Worm (Caenorhabditis elegans) whole organism, early embryonic: ENCODE measurements around the gene dmsr-11.

Experiments
- B0310.2 ChIP-seq: sonication (generic microtip); optimal IDR thresholded peaks from 2 replicates; lab custom pipeline; 2016; ENCODE audit warnings: mild to moderate bottlenecking, missing genetic modification characterization, missing compliant biosample characterization
- F13C5.2 ChIP-seq: sonication (generic microtip); optimal IDR thresholded peaks from 2 replicates; lab custom pipeline; 2017; ENCODE audit warnings: mild to moderate bottlenecking, missing genetic modification characterization, inconsistent platforms, missing compliant biosample characterization
- aly-1 ChIP-seq: sonication (generic microtip); optimal IDR thresholded peaks from 2 replicates; lab custom pipeline; 2016; ENCODE audit warnings: missing genetic modification characterization, missing compliant biosample characterization
- ama-1 ChIP-seq: fragments of 150-350 bp; optimal IDR thresholded peaks from 2 replicates; lab custom pipeline; 2014
- ceh-13 ChIP-seq: fragments of 200-800 bp; sonication (Bioruptor generic); optimal IDR thresholded peaks from 2 replicates; lab custom pipeline; 2018; ENCODE audit warnings: mild to moderate bottlenecking, missing genetic modification characterization, missing compliant biosample characterization
- ceh-36 ChIP-seq: sonication (generic microtip); optimal IDR thresholded peaks from 2 replicates; lab custom pipeline; 2016; ENCODE audit warnings: missing genetic modification characterization, inconsistent platforms, missing compliant biosample characterization
- ets-7 ChIP-seq: sonication (generic microtip); optimal IDR thresholded peaks from 2 replicates; lab custom pipeline; 2016; ENCODE audit warnings: missing genotype, missing genetic modification characterization, missing compliant biosample characterization
- flt-1 ChIP-seq: fragments of 200-800 bp; sonication (Bioruptor generic); IDR thresholded peaks from 2 replicates; pipeline ENCODE4 v1.3.6; 2022; ENCODE audit warnings: missing genetic modification characterization, missing compliant biosample characterization
- hmbx-1 ChIP-seq: sonication (generic microtip); optimal IDR thresholded peaks from 2 replicates; lab custom pipeline; 2016; ENCODE audit warnings: mild to moderate bottlenecking, missing genetic modification characterization, missing compliant biosample characterization
- hmg-4 ChIP-seq: fragments of 200-800 bp; sonication (Bioruptor generic); optimal IDR thresholded peaks from 2 replicates; lab custom pipeline; 2018; ENCODE audit warnings: mild to moderate bottlenecking, missing genetic modification characterization, missing compliant biosample characterization
- hnd-1 ChIP-seq: sonication (generic microtip); optimal IDR thresholded peaks from 2 replicates; lab custom pipeline; 2016; ENCODE audit warnings: missing genetic modification characterization, missing compliant biosample characterization
- pes-1 ChIP-seq: fragments of 200-800 bp; sonication (Bioruptor generic); IDR thresholded peaks from 2 replicates; pipeline ENCODE4 v1.3.6; 2022; ENCODE audit warnings: missing genetic modification reagents, missing genetic modification characterization, missing compliant biosample characterization
- scrt-1 ChIP-seq: fragments of 200-800 bp; sonication (Bioruptor generic); IDR thresholded peaks from 2 replicates; pipeline ENCODE4 v1.3.6; 2022; ENCODE audit warnings: missing genetic modification characterization, missing compliant biosample characterization
- sea-1 ChIP-seq: fragments of 200-800 bp; sonication (Bioruptor generic); conservative IDR thresholded peaks from 2 replicates; pipeline ENCODE4 v1.3.6; 2022; ENCODE audit warnings: missing genetic modification characterization, missing compliant biosample characterization
- tbx-11 ChIP-seq: fragments of 200-800 bp; sonication (Bioruptor generic); IDR thresholded peaks from 2 replicates; pipeline ENCODE4 v1.3.6; 2022; ENCODE audit warnings: missing genetic modification characterization, missing compliant biosample characterization
- tbx-37 ChIP-seq: fragments of 200-800 bp; sonication (Bioruptor generic); conservative IDR thresholded peaks from 2 replicates; pipeline ENCODE4 v1.3.6; 2022; ENCODE audit warnings: missing genetic modification reagents, missing genetic modification characterization, missing compliant biosample characterization
- tra-4 ChIP-seq: sonication (generic microtip); optimal IDR thresholded peaks from 2 replicates; lab custom pipeline; 2017; ENCODE audit warnings: missing genetic modification characterization, missing compliant biosample characterization

dmsr-11 gene

ce11 chrV:6819812-6820211 is 15.9 kb upstream of the dmsr-11 start, which contains the start of gene dmsr-13:
Gene dmsr-13, minus strand, starts transcription at chrV:6819912.
- TF ChIP-seq tra-4 (no peak), flt-1 (GFP tag; lab: Robert Waterston, UW) (no peak), pes-1 (GFP tag; lab: Robert Waterston, UW) (no peak), hmbx-1 (no peak), ama-1 (lab: Kevin White, UChicago) (no peak), ceh-36 (tag; lab: Kevin White, UChicago) (no peak), ets-7 (tag; lab: Kevin White, UChicago) (no peak), scrt-1 (GFP tag; lab: Robert Waterston, UW) (no peak), F13C5.2 (tag; lab: Kevin White, UChicago) (no peak), hmg-4 (GFP tag; lab: Kevin White, UChicago) (no peak), ceh-13 (no peak), sea-1 (GFP tag; lab: Robert Waterston, UW) (no peak), tbx-11 (GFP tag; lab: Robert Waterston, UW) (no peak), aly-1 (tag; lab: Kevin White, UChicago) (no peak)

ce11 chrV:6817184-6817583 is 13.3 kb upstream of the dmsr-11 start, which contains the start of gene dmsr-14:
Gene dmsr-14, minus strand, starts transcription at chrV:6817284.
- TF ChIP-seq ceh-13 = no peak

ce11 chrV:6813862-6814261 is 10.0 kb upstream of the dmsr-11 start:
- no peak for TF ChIP-seq scrt-1 (GFP tag; lab: Robert Waterston, UW)
- TF ChIP-seq pes-1 (GFP tag; lab: Robert Waterston, UW) = no peak
- no peak for TF ChIP-seq tra-4
- no peak for TF ChIP-seq hmg-4 (GFP tag; lab: Kevin White, UChicago)
- no peak for TF ChIP-seq flt-1 (GFP tag; lab: Robert Waterston, UW)

- no peak for TF ChIP-seq tbx-11 (GFP tag; lab: Robert Waterston, UW)
- TF ChIP-seq scrt-1 (GFP tag; lab: Robert Waterston, UW) = no peak
- TF ChIP-seq tbx-37 (GFP tag; lab: Robert Waterston, UW) = no peak
- no peak for TF ChIP-seq F13C5.2 (tag; lab: Kevin White, UChicago)
- TF ChIP-seq hmg-4 (GFP tag; lab: Kevin White, UChicago) = no peak
- TF ChIP-seq hnd-1 (tag; lab: Kevin White, UChicago) = no peak
- no peak for TF ChIP-seq sea-1 (GFP tag; lab: Robert Waterston, UW)
- TF ChIP-seq hmbx-1 = no peak
- no peak for TF ChIP-seq aly-1 (tag; lab: Kevin White, UChicago)
- no peak for TF ChIP-seq ets-7 (tag; lab: Kevin White, UChicago)
- TF ChIP-seq pes-1 (GFP tag; lab: Robert Waterston, UW) = no peak
- TF ChIP-seq ama-1 (lab: Kevin White, UChicago) = no peak
- no peak for TF ChIP-seq tra-4
- TF ChIP-seq flt-1 (GFP tag; lab: Robert Waterston, UW) = no peak
- no peak for TF ChIP-seq ceh-13
These were observed 8.0 kb upstream of the dmsr-11 start for ce11 chrV:6811863-6812262.

- TF ChIP-seq ceh-36 (tag; lab: Kevin White, UChicago) = no peak
- no peak for TF ChIP-seq sea-1 (GFP tag; lab: Robert Waterston, UW)
- no peak for TF ChIP-seq scrt-1 (GFP tag; lab: Robert Waterston, UW)
- no peak for TF ChIP-seq hnd-1 (tag; lab: Kevin White, UChicago)
- no peak for TF ChIP-seq B0310.2 (tag; lab: Kevin White, UChicago)
- TF ChIP-seq pes-1 (GFP tag; lab: Robert Waterston, UW) = no peak
- TF ChIP-seq ama-1 (lab: Kevin White, UChicago) = no peak
- no peak for TF ChIP-seq F13C5.2 (tag; lab: Kevin White, UChicago)
- no peak for TF ChIP-seq hmg-4 (GFP tag; lab: Kevin White, UChicago)
- TF ChIP-seq ets-7 (tag; lab: Kevin White, UChicago) = no peak
- no peak for TF ChIP-seq tbx-11 (GFP tag; lab: Robert Waterston, UW)
- no peak for TF ChIP-seq tra-4
- TF ChIP-seq hmbx-1 = no peak
- TF ChIP-seq aly-1 (tag; lab: Kevin White, UChicago) = no peak
- TF ChIP-seq tbx-37 (GFP tag; lab: Robert Waterston, UW) = no peak
- no peak for TF ChIP-seq ceh-13
- no peak for TF ChIP-seq flt-1 (GFP tag; lab: Robert Waterston, UW)
These were observed 6.2 kb upstream of the dmsr-11 start for ce11 chrV:6810091-6810490.

- TF ChIP-seq B0310.2 (tag; lab: Kevin White, UChicago) (no peak), F13C5.2 (tag; lab: Kevin White, UChicago) (no peak)
These were observed 5.1 kb upstream of the dmsr-11 start, which contains the start of gene dmsr-16 for ce11 chrV:6808962-6809361. Gene dmsr-16, minus strand, starts transcription at chrV:6809062.

ce11 chrV:6806340-6806739 is 2.4 kb upstream of the dmsr-11 start, which contains the start of gene dmsr-12:
Gene dmsr-12, minus strand, starts transcription at chrV:6806440.
- TF ChIP-seq ama-1 (lab: Kevin White, UChicago) (no peak), ceh-13 (no peak), tbx-37 (GFP tag; lab: Robert Waterston, UW) (no peak)

ce11 chrV:6801850-6802249 is 2.0 kb downstream of the dmsr-11 start, which contains the start of gene dmsr-10:
Gene dmsr-10, minus strand, starts transcription at chrV:6801950.
- TF ChIP-seq ets-7 (tag; lab: Kevin White, UChicago) (no peak), pes-1 (GFP tag; lab: Robert Waterston, UW) (no peak), scrt-1 (GFP tag; lab: Robert Waterston, UW) (no peak), hmbx-1 (no peak), tra-4 (no peak), ama-1 (lab: Kevin White, UChicago) (no peak), flt-1 (GFP tag; lab: Robert Waterston, UW) (no peak), sea-1 (GFP tag; lab: Robert Waterston, UW) (no peak), ceh-36 (tag; lab: Kevin White, UChicago) (no peak), tbx-37 (GFP tag; lab: Robert Waterston, UW) (no peak)
